Worm (Caenorhabditis elegans) whole organism, young adult: Measurements from ENCODE around the gene ecps-2.

Experiments
- attf-5 ChIP-seq: fragments of 200-800 bp; sonication (Bioruptor generic); optimal IDR thresholded peaks from 2 replicates; lab custom pipeline; 2018; ENCODE audit warnings: mild to moderate bottlenecking, missing genetic modification characterization, missing compliant biosample characterization
- ets-4 ChIP-seq: fragments of 200-800 bp; sonication (Bioruptor generic); optimal IDR thresholded peaks from 2 replicates; lab custom pipeline; 2018; ENCODE audit warnings: mild to moderate bottlenecking, missing genetic modification characterization, missing compliant biosample characterization
- nhr-90 ChIP-seq: sonication (generic microtip); optimal IDR thresholded peaks from 2 replicates; lab custom pipeline; 2016; ENCODE audit warnings: missing genotype, mild to moderate bottlenecking, missing genetic modification characterization, missing compliant biosample characterization
- rcor-1 ChIP-seq: fragments of 200-800 bp; sonication (Bioruptor generic); IDR thresholded peaks from 2 replicates; pipeline ENCODE4 v1.3.6; 2022; ENCODE audit warnings: missing genetic modification reagents, missing genetic modification characterization, missing compliant biosample characterization
- snpc-1.3 ChIP-seq: sonication (generic microtip); optimal IDR thresholded peaks from 2 replicates; lab custom pipeline; 2017; ENCODE audit warnings: missing genetic modification characterization, mild to moderate bottlenecking, missing compliant biosample characterization, antibody characterized with exemption, moderate library complexity, missing genotype, missing genetic modification reagents; ENCODE audit not compliant: insufficient read depth
- unc-62 ChIP-seq: fragments of 150-350 bp; optimal IDR thresholded peaks from 2 replicates; lab custom pipeline; 2014; ENCODE audit warnings: missing biosample characterization, missing genetic modification reagents, missing genetic modification characterization

ce11 chrIII:10398919-10399318 lies 44.0 kb upstream of the ecps-2 start:
- no peak for TF ChIP-seq unc-62 (GFP tag; lab: Kevin White, UChicago)
- TF ChIP-seq attf-5 (GFP tag; lab: Kevin White, UChicago): no peak
- TF ChIP-seq nhr-90 (tag; lab: Kevin White, UChicago): no peak
- TF ChIP-seq ets-4 (GFP tag; lab: Kevin White, UChicago): no peak
- no peak for TF ChIP-seq rcor-1
- TF ChIP-seq snpc-1.3 (tag; lab: Kevin White, UChicago): no peak
